ENCODE assay signal across 8 worm cellular contexts in the genomic region with DNA sequence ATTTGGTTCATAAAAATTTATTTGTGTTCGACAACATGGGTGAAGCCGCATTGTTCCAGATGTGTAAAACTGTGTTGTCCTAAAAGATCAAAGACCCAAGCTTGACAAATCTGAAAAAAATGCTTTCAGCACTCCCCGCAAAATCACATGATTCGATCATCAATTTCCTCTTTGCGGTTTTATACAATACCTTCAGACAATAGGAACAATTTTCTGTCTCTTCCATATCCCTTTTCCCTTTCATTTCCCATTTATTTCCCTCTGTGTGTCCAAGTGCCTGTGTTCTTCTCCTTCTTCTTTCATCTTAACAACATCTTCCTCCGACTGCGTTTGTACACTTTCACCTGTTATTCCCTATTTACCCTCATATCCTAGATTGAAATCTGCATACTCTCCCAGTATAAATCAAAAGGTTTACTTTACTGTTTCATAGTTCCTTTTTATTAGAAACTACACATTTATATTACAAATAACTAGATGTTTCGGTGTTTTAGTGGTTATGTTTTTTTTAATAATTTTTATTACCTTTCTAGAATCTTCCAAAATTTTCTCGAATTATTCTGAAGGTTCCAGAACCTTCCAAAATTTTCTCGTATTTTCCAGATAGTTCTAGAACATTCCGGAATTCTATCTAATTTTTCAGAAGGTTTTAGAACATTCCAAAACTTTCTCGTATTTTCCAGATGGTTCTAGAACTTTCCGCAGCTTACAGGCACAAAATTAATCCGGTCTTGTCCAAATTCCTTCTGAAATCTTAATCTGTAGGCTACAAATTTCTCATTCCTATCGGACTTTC.
TF ChIP-seq lines count a peak whose summit lies in the region.

A gene (plus strand): TSS at position 297 of the 796 bp plus-strand sequence.

TF ChIP-seq in whole organism, L1 larva, 84 proteins besides CTCF, POLR2A, EP300 and RAD21 (continues in another document):
- TF ChIP-seq C16A3.4 (tag; optimal IDR thresholded peaks at IDR 0.05; lab: Kevin White, UChicago): peak; percentile 2
- TF ChIP-seq nhr-71 (tag; optimal IDR thresholded peaks at IDR 0.05; lab: Kevin White, UChicago): no peak
- no peak for TF ChIP-seq nhr-90 (tag; optimal IDR thresholded peaks at IDR 0.05; lab: Kevin White, UChicago; ENCODE audit: poor library complexity)
- peak; percentile 6 for TF ChIP-seq lir-3 (tag; optimal IDR thresholded peaks at IDR 0.05; lab: Kevin White, UChicago; ENCODE audit: poor library complexity)
- peak; percentile 7 for TF ChIP-seq rnt-1 (tag; optimal IDR thresholded peaks at IDR 0.05; lab: Kevin White, UChicago)
- no peak for TF ChIP-seq irx-1 (tag; optimal IDR thresholded peaks at IDR 0.05; lab: Kevin White, UChicago)
- TF ChIP-seq tlp-1 (tag; optimal IDR thresholded peaks at IDR 0.05; lab: Kevin White, UChicago): no peak
- no peak for TF ChIP-seq jun-1 (tag; optimal IDR thresholded peaks at IDR 0.05; lab: Kevin White, UChicago)
- peak in 2 of 6 experiments; percentile 11 to 35 for TF ChIP-seq elt-3 (tag; optimal IDR thresholded peaks at IDR 0.05; lab: Kevin White, UChicago)

TF ChIP-seq in whole organism, L2 larva, 48 proteins besides CTCF, POLR2A, EP300 and RAD21 (continues in another document):
- TF ChIP-seq egl-27 (tag; optimal IDR thresholded peaks at IDR 0.05; lab: Kevin White, UChicago) (no peak), elt-1 (tag; optimal IDR thresholded peaks at IDR 0.05; lab: Kevin White, UChicago) (no peak), sem-4 (tag; optimal IDR thresholded peaks at IDR 0.05; lab: Kevin White, UChicago) (peak; percentile 66), nhr-21 (tag; optimal IDR thresholded peaks at IDR 0.05; lab: Kevin White, UChicago) (peak; percentile 39), blmp-1 (tag; optimal IDR thresholded peaks at IDR 0.05; lab: Kevin White, UChicago; ENCODE audit: insufficient read depth) (peak; percentile 99), nhr-25 (tag; optimal IDR thresholded peaks at IDR 0.05; lab: Kevin White, UChicago) (peak; percentile 71), alr-1 (tag; optimal IDR thresholded peaks at IDR 0.05; lab: Kevin White, UChicago) (no peak), ceh-16 (tag; optimal IDR thresholded peaks at IDR 0.05; lab: Kevin White, UChicago) (peak; percentile 71), fos-1 (tag; optimal IDR thresholded peaks at IDR 0.05; lab: Kevin White, UChicago) (peak; percentile 21)

TF ChIP-seq in whole organism, L3 larva, 47 proteins besides CTCF, POLR2A, EP300 and RAD21:
- TF ChIP-seq ceh-28 (tag; optimal IDR thresholded peaks at IDR 0.05; lab: Kevin White, UChicago): no peak
- TF ChIP-seq nfya-1 (tag; optimal IDR thresholded peaks at IDR 0.05; lab: Kevin White, UChicago; ENCODE audit: insufficient read depth): no peak
- TF ChIP-seq nhr-25 (tag; optimal IDR thresholded peaks at IDR 0.05; lab: Kevin White, UChicago): peak; percentile 70
- no peak for TF ChIP-seq ceh-16 (tag; optimal IDR thresholded peaks at IDR 0.05; lab: Kevin White, UChicago)
- TF ChIP-seq nhr-23 (tag; optimal IDR thresholded peaks at IDR 0.05; lab: Kevin White, UChicago): peak; percentile 86
- TF ChIP-seq nhr-11 (tag; optimal IDR thresholded peaks at IDR 0.05; lab: Kevin White, UChicago): no peak

TF ChIP-seq in whole organism, L4 larva, 104 proteins besides CTCF, POLR2A, EP300 and RAD21 (continues in another document):
- no peak for TF ChIP-seq lin-1 (GFP tag; IDR thresholded peaks at IDR 0.05; lab: Robert Waterston, UW)
- TF ChIP-seq ztf-11 (tag; optimal IDR thresholded peaks at IDR 0.05; lab: Kevin White, UChicago): no peak
- TF ChIP-seq lir-3 (tag; optimal IDR thresholded peaks at IDR 0.05; lab: Kevin White, UChicago): no peak
- no peak for TF ChIP-seq R02D3.7 (tag; optimal IDR thresholded peaks at IDR 0.05; lab: Kevin White, UChicago)
- TF ChIP-seq hif-1 (tag; optimal IDR thresholded peaks at IDR 0.05; lab: Kevin White, UChicago): no peak
- TF ChIP-seq hlh-30 (tag; optimal IDR thresholded peaks at IDR 0.05; lab: Kevin White, UChicago; ENCODE audit: insufficient read depth): peak; percentile 58
- no peak for TF ChIP-seq pha-4 (GFP tag; IDR thresholded peaks at IDR 0.05; lab: Robert Waterston, UW)
- TF ChIP-seq pha-4 (tag; optimal IDR thresholded peaks at IDR 0.05; lab: Kevin White, UChicago): no peak
- TF ChIP-seq ceh-32 (tag; optimal IDR thresholded peaks at IDR 0.05; lab: Kevin White, UChicago; ENCODE audit: poor library complexity): no peak
- TF ChIP-seq D1046.2 (GFP tag; IDR thresholded peaks at IDR 0.05; lab: Robert Waterston, UW): no peak
- TF ChIP-seq dmd-6 (GFP tag; IDR thresholded peaks at IDR 0.05; lab: Robert Waterston, UW): no peak
- TF ChIP-seq lin-29 (GFP tag; IDR thresholded peaks at IDR 0.05; lab: Robert Waterston, UW): no peak

TF ChIP-seq in whole organism, late embryonic, 69 proteins besides CTCF, POLR2A, EP300 and RAD21:
- TF ChIP-seq rnt-1 (tag; optimal IDR thresholded peaks at IDR 0.05; lab: Kevin White, UChicago): peak; percentile 55
- TF ChIP-seq hlh-30 (tag; optimal IDR thresholded peaks at IDR 0.05; lab: Kevin White, UChicago; ENCODE audit: insufficient read depth): peak; percentile 34
- no peak for TF ChIP-seq madf-2 (tag; optimal IDR thresholded peaks at IDR 0.05; lab: Kevin White, UChicago)
TF ChIP-seq in whole organism, late embryonic: peak in this region for 2.

TF ChIP-seq in whole organism, midembryonic, 9 proteins besides CTCF, POLR2A, EP300 and RAD21:
- TF ChIP-seq flt-1 (GFP tag; IDR thresholded peaks at IDR 0.05; lab: Robert Waterston, UW) (no peak), ztf-23 (GFP tag; IDR thresholded peaks at IDR 0.05; lab: Robert Waterston, UW) (no peak), T22C8.4 (GFP tag; IDR thresholded peaks at IDR 0.05; lab: Robert Waterston, UW) (no peak), cog-1 (tag; optimal IDR thresholded peaks at IDR 0.05; lab: Kevin White, UChicago) (peak; percentile 22), ref-1 (GFP tag; conservative IDR thresholded peaks at IDR 0.05; lab: Robert Waterston, UW) (no peak), tab-1 (GFP tag; IDR thresholded peaks at IDR 0.05; lab: Robert Waterston, UW) (no peak), klf-2 (GFP tag; conservative IDR thresholded peaks at IDR 0.05; lab: Robert Waterston, UW) (no peak)
TF ChIP-seq in whole organism, midembryonic: peak in this region for 1.

TF ChIP-seq in whole organism, mixed stage, embryonic, 35 proteins besides CTCF, POLR2A, EP300 and RAD21:
- TF ChIP-seq bed-3 (GFP tag; optimal IDR thresholded peaks at IDR 0.05; lab: Kevin White, UChicago) (no peak), unc-62 (GFP tag; optimal IDR thresholded peaks at IDR 0.05; lab: Kevin White, UChicago) (peak; percentile 40), blmp-1 (tag; optimal IDR thresholded peaks at IDR 0.05; lab: Kevin White, UChicago) (peak; percentile 95)
TF ChIP-seq in whole organism, mixed stage, embryonic: peak in this region for 2.

TF ChIP-seq in whole organism, young adult, 124 proteins besides CTCF, POLR2A, EP300 and RAD21:
- TF ChIP-seq F33H1.4 (GFP tag; IDR thresholded peaks at IDR 0.05; lab: Robert Waterston, UW): no peak
- peak; percentile 85 for TF ChIP-seq hsf-1 (GFP tag; IDR thresholded peaks at IDR 0.05; lab: Robert Waterston, UW)
- no peak for TF ChIP-seq mel-28 (tag; optimal IDR thresholded peaks at IDR 0.05; lab: Kevin White, UChicago; ENCODE audit: borderline replicate concordance)
- TF ChIP-seq rpc-1 (optimal IDR thresholded peaks at IDR 0.05; lab: Kevin White, UChicago): peak; percentile 51
- no peak for TF ChIP-seq rpc-1 (tag; optimal IDR thresholded peaks at IDR 0.05; lab: Kevin White, UChicago)
